Fruit fly (Drosophila melanogaster) whole organism, prepupa: Measurements from ENCODE around the gene UbcE2H.

Experiments
- CG10669 ChIP-seq: fragments of 200-800 bp; sonication (Bioruptor generic); optimal IDR thresholded peaks from 3 replicates; lab custom pipeline; 2018; ENCODE audit warnings: missing biosample characterization, mild to moderate bottlenecking, missing genetic modification characterization, moderate library complexity
- CG11762 ChIP-seq: fragments of 200-800 bp; sonication (Bioruptor generic); optimal IDR thresholded peaks from 3 replicates; lab custom pipeline; 2016; ENCODE audit warnings: missing biosample characterization, missing genetic modification characterization; ENCODE audit not compliant: insufficient read depth
- CG11902 ChIP-seq: fragments of 200-800 bp; sonication (Bioruptor generic); optimal IDR thresholded peaks from 3 replicates; lab custom pipeline; 2016; ENCODE audit warnings: missing biosample characterization, missing genetic modification characterization
- CG15336 ChIP-seq: fragments of 200-800 bp; sonication (Bioruptor generic); IDR thresholded peaks from 2 replicates; pipeline ENCODE4 v1.3.6; 2022; ENCODE audit warnings: missing biosample characterization, missing genetic modification characterization
- CG1621 ChIP-seq: fragments of 200-800 bp; sonication (Bioruptor generic); optimal IDR thresholded peaks from 3 replicates; lab custom pipeline; 2018; ENCODE audit warnings: missing biosample characterization, mild to moderate bottlenecking, missing genetic modification characterization
- CG16779 ChIP-seq: fragments of 200-800 bp; sonication (Bioruptor generic); optimal IDR thresholded peaks from 3 replicates; lab custom pipeline; 2017; ENCODE audit warnings: missing biosample characterization, mild to moderate bottlenecking, missing genetic modification characterization
- CG32006 ChIP-seq: fragments of 200-800 bp; sonication (Bioruptor generic); optimal IDR thresholded peaks from 3 replicates; lab custom pipeline; 2017; ENCODE audit warnings: missing biosample characterization, mild to moderate bottlenecking, missing genetic modification characterization
- CG34406 ChIP-seq: fragments of 200-800 bp; sonication (Bioruptor generic); optimal IDR thresholded peaks from 3 replicates; lab custom pipeline; 2016; ENCODE audit warnings: missing biosample characterization, missing genetic modification characterization
- CG3919 ChIP-seq: fragments of 200-800 bp; sonication (Bioruptor generic); optimal IDR thresholded peaks from 3 replicates; lab custom pipeline; 2016; ENCODE audit warnings: missing biosample characterization, missing genetic modification characterization
- CG6163 ChIP-seq: fragments of 200-800 bp; sonication (Bioruptor generic); IDR thresholded peaks from 3 replicates; pipeline ENCODE4 v1.3.6; 2022; ENCODE audit warnings: missing biosample characterization, missing genetic modification characterization
- CG6792 ChIP-seq: fragments of 200-800 bp; sonication (Bioruptor generic); optimal IDR thresholded peaks from 3 replicates; lab custom pipeline; 2016; ENCODE audit warnings: missing biosample characterization, missing genetic modification characterization
- CG6808 ChIP-seq: fragments of 200-800 bp; sonication (Bioruptor generic); optimal IDR thresholded peaks from 3 replicates; lab custom pipeline; 2017; ENCODE audit warnings: missing biosample characterization, missing genetic modification characterization, mild to moderate bottlenecking, moderate library complexity, missing genetic modification reagents
- CG6854 ChIP-seq: fragments of 200-800 bp; sonication (Bioruptor generic); optimal IDR thresholded peaks from 2 replicates; lab custom pipeline; 2017; ENCODE audit warnings: missing biosample characterization, mild to moderate bottlenecking, missing genetic modification characterization
- CG7368 ChIP-seq: fragments of 200-800 bp; sonication (Bioruptor generic); optimal IDR thresholded peaks from 3 replicates; lab custom pipeline; 2016; ENCODE audit warnings: missing biosample characterization, missing genetic modification characterization
- CG8119 ChIP-seq: fragments of 200-800 bp; sonication (Bioruptor generic); IDR thresholded peaks from 3 replicates; pipeline ENCODE4 v1.3.6; 2022; ENCODE audit warnings: missing biosample characterization, missing genetic modification characterization
- CG8632 ChIP-seq: fragments of 200-800 bp; sonication (Bioruptor generic); optimal IDR thresholded peaks from 3 replicates; lab custom pipeline; 2016; ENCODE audit warnings: missing biosample characterization, missing genetic modification characterization
- CG9139 ChIP-seq: fragments of 200-800 bp; sonication (Bioruptor generic); optimal IDR thresholded peaks from 3 replicates; lab custom pipeline; 2017; ENCODE audit warnings: missing biosample characterization, mild to moderate bottlenecking, missing genetic modification characterization
- Eip75B ChIP-seq: fragments of 200-800 bp; sonication (Bioruptor generic); optimal IDR thresholded peaks from 3 replicates; lab custom pipeline; 2016; ENCODE audit warnings: missing biosample characterization, missing genetic modification characterization
- Eip78C ChIP-seq: fragments of 200-800 bp; sonication (Bioruptor generic); peaks from one replicate; lab custom pipeline; 2016; ENCODE audit warnings: missing biosample characterization, missing genetic modification characterization
- Eip93F ChIP-seq: fragments of 200-800 bp; sonication (Bioruptor generic); optimal IDR thresholded peaks from 2 replicates; lab custom pipeline; 2016; ENCODE audit warnings: missing biosample characterization, mild to moderate bottlenecking, missing genetic modification characterization
- Ets21C ChIP-seq: fragments of 200-800 bp; sonication (Bioruptor generic); optimal IDR thresholded peaks from 3 replicates; lab custom pipeline; 2016; ENCODE audit warnings: missing biosample characterization, missing genetic modification characterization
- Gug ChIP-seq: fragments of 200-800 bp; sonication (Bioruptor generic); IDR thresholded peaks from 2 replicates; pipeline ENCODE4 v1.3.6; 2022; ENCODE audit warnings: missing biosample characterization, missing genetic modification characterization
- Hr4 ChIP-seq: fragments of 200-800 bp; sonication (Bioruptor generic); optimal IDR thresholded peaks from 3 replicates; lab custom pipeline; 2016; ENCODE audit warnings: missing biosample characterization, missing genetic modification characterization
- Met ChIP-seq: fragments of 200-800 bp; sonication (Bioruptor generic); optimal IDR thresholded peaks from 3 replicates; lab custom pipeline; 2016; ENCODE audit warnings: missing biosample characterization, missing genetic modification characterization
- OdsH ChIP-seq: fragments of 200-800 bp; sonication (Bioruptor generic); optimal IDR thresholded peaks from 3 replicates; lab custom pipeline; 2016; ENCODE audit warnings: missing biosample characterization, missing genetic modification characterization
- Smox ChIP-seq: fragments of 200-800 bp; sonication (Bioruptor generic); optimal IDR thresholded peaks from 3 replicates; lab custom pipeline; 2016; ENCODE audit warnings: missing biosample characterization, missing genetic modification characterization
- Sox102F ChIP-seq: fragments of 200-800 bp; sonication (Bioruptor generic); optimal IDR thresholded peaks from 2 replicates; lab custom pipeline; 2016; ENCODE audit warnings: missing biosample characterization, mild to moderate bottlenecking, missing genetic modification characterization
- Sox14 ChIP-seq: fragments of 200-800 bp; sonication (Bioruptor generic); optimal IDR thresholded peaks from 3 replicates; lab custom pipeline; 2016; ENCODE audit warnings: missing biosample characterization, missing genetic modification characterization
- Sox15 ChIP-seq: fragments of 200-800 bp; sonication (Bioruptor generic); optimal IDR thresholded peaks from 3 replicates; lab custom pipeline; 2016; ENCODE audit warnings: missing biosample characterization, missing genetic modification characterization
- achi ChIP-seq: fragments of 200-800 bp; sonication (Bioruptor generic); optimal IDR thresholded peaks from 3 replicates; lab custom pipeline; 2016; ENCODE audit warnings: missing biosample characterization, missing genetic modification characterization
- acj6 ChIP-seq: fragments of 200-800 bp; sonication (Bioruptor generic); optimal IDR thresholded peaks from 3 replicates; lab custom pipeline; 2016; ENCODE audit warnings: missing biosample characterization, missing genetic modification characterization
- dsx ChIP-seq: fragments of 200-800 bp; optimal IDR thresholded peaks from 3 replicates; lab custom pipeline; 2019; ENCODE audit warnings: missing biosample characterization, mild to moderate bottlenecking, missing genetic modification characterization, moderate library complexity; ENCODE audit not compliant: poor library complexity, severe bottlenecking
- eg ChIP-seq: fragments of 200-800 bp; sonication (Bioruptor generic); IDR thresholded peaks from 3 replicates; pipeline ENCODE4 v1.3.6; 2022; ENCODE audit warnings: missing biosample characterization, missing genetic modification characterization
- fd59A ChIP-seq: fragments of 200-800 bp; sonication (Bioruptor generic); optimal IDR thresholded peaks from 2 replicates; lab custom pipeline; 2017; ENCODE audit warnings: missing biosample characterization, mild to moderate bottlenecking, missing genetic modification characterization, missing genetic modification reagents
- fkh ChIP-seq: fragments of 200-800 bp; sonication (Bioruptor generic); optimal IDR thresholded peaks from 3 replicates; lab custom pipeline; 2017; ENCODE audit warnings: missing biosample characterization, mild to moderate bottlenecking, missing genetic modification characterization, moderate library complexity
- pdm3 ChIP-seq: fragments of 200-800 bp; sonication (Bioruptor generic); optimal IDR thresholded peaks from 3 replicates; lab custom pipeline; 2016; ENCODE audit warnings: missing biosample characterization, missing genetic modification characterization
- salr ChIP-seq, 2 experiments: fragments of 200-800 bp; sonication (Bioruptor generic); optimal IDR thresholded peaks; 3 replicates each; lab custom pipeline; 2016 to 2018; ENCODE audit warnings: missing biosample characterization in 2 of 2, missing genetic modification characterization in 2 of 2, mild to moderate bottlenecking in 1 of 2
- ss ChIP-seq, 2 experiments: fragments of 200-800 bp; sonication (Bioruptor generic); optimal IDR thresholded peaks; 2 replicates in 1 of 2; 3 replicates in 1 of 2; lab custom pipeline; 2017 to 2018; ENCODE audit warnings: mild to moderate bottlenecking in 2 of 2, missing biosample characterization in 2 of 2, missing genetic modification characterization in 2 of 2, moderate library complexity in 1 of 2
- svp ChIP-seq: fragments of 200-800 bp; sonication (Bioruptor generic); peaks from one replicate; lab custom pipeline; 2016; ENCODE audit warnings: missing biosample characterization, missing genetic modification characterization
- topi ChIP-seq: fragments of 200-800 bp; sonication (Bioruptor generic); optimal IDR thresholded peaks from 3 replicates; lab custom pipeline; 2016; ENCODE audit warnings: missing biosample characterization, missing genetic modification characterization
- vri ChIP-seq: fragments of 200-800 bp; sonication (Bioruptor generic); optimal IDR thresholded peaks from 3 replicates; lab custom pipeline; 2016; ENCODE audit warnings: missing biosample characterization, mild to moderate bottlenecking, missing genetic modification characterization

UbcE2H gene

dm6 chrX:8060921-8061270 lies 33.0 kb downstream of the UbcE2H start:
- TF ChIP-seq Sox102F: peak; percentile 15
- TF ChIP-seq svp: peak; percentile 61
- TF ChIP-seq Eip93F (GFP tag; lab: Kevin White, UChicago): peak; percentile 62
- peak; percentile 27 for TF ChIP-seq fkh (GFP tag; lab: Kevin White, UChicago)
- peak; percentile 75 for TF ChIP-seq CG6163
- TF ChIP-seq CG32006 (GFP tag; lab: Kevin White, UChicago): peak; percentile 8
- no peak for TF ChIP-seq CG9139
- TF ChIP-seq CG1621 (tag; lab: Kevin White, UChicago): peak; percentile 16
- TF ChIP-seq CG8632 (GFP tag; lab: Kevin White, UChicago): no peak
- TF ChIP-seq CG7368 (GFP tag; lab: Kevin White, UChicago): no peak
- TF ChIP-seq Hr4 (GFP tag; lab: Kevin White, UChicago): no peak
- TF ChIP-seq CG6808 (GFP tag; lab: Kevin White, UChicago): peak; percentile 15
- TF ChIP-seq ss (GFP tag; optimal IDR thresholded peaks at IDR 0.05; lab: Kevin White, UChicago): peak; percentile 1 to 38
- peak; percentile 54; the same call in 1 of the 2 replicates for TF ChIP-seq CG15336 (GFP tag; lab: Robert Waterston, UW)
- peak; percentile 29; the same call in 1 of the 3 replicates for TF ChIP-seq eg
- TF ChIP-seq Eip78C (GFP tag; lab: Kevin White, UChicago): peak; percentile 82

dm6 chrX:8060148-8060920 lies 33.5 kb downstream of the UbcE2H start:
- TF ChIP-seq Met (GFP tag; lab: Kevin White, UChicago): peak; percentile 1
- TF ChIP-seq Smox (GFP tag; lab: Kevin White, UChicago): no peak
- 0 out of 3 replicates have a peak, but pooled peaks have one; percentile 37 for TF ChIP-seq CG8119
- peak in 1 of 2 experiments; percentile 17 for TF ChIP-seq ss (GFP tag; optimal IDR thresholded peaks at IDR 0.05; lab: Kevin White, UChicago)
- TF ChIP-seq CG6163: peak; percentile 21; the same call in 1 of the 3 replicates
- TF ChIP-seq CG32006 (GFP tag; lab: Kevin White, UChicago): peak; percentile 12
- no peak for TF ChIP-seq fd59A (GFP tag; lab: Kevin White, UChicago)
- TF ChIP-seq svp: peak; percentile 84
- TF ChIP-seq Sox14 (GFP tag; lab: Kevin White, UChicago): peak; percentile 51
- TF ChIP-seq Eip78C (GFP tag; lab: Kevin White, UChicago): peak; percentile 53
- TF ChIP-seq pdm3: peak; percentile 21
- no peak for TF ChIP-seq OdsH (GFP tag; lab: Kevin White, UChicago)
- TF ChIP-seq fkh (GFP tag; lab: Kevin White, UChicago): no peak
- TF ChIP-seq Gug (GFP tag; lab: Robert Waterston, UW): 0 out of 2 replicates have a peak, but pooled peaks have one; percentile 11
- TF ChIP-seq, all 60 proteins: peak for 10

- TF ChIP-seq CG7368 (GFP tag; lab: Kevin White, UChicago) (no peak), CG11762 (GFP tag; lab: Kevin White, UChicago) (no peak), acj6 (GFP tag; lab: Kevin White, UChicago) (no peak), Sox15 (GFP tag; lab: Kevin White, UChicago) (no peak), CG6163 (0 out of 3 replicates have a peak, but pooled peaks have one; percentile 14), dsx (no peak), Sox14 (GFP tag; lab: Kevin White, UChicago) (no peak)
- TF ChIP-seq, all 60 proteins: peak for 1
Measured at dm6 chrX:8059629-8060028, 34.2 kb downstream of the UbcE2H start.

- no peak for TF ChIP-seq CG3919
- no peak for TF ChIP-seq CG8632 (GFP tag; lab: Kevin White, UChicago)
- no peak for TF ChIP-seq OdsH (GFP tag; lab: Kevin White, UChicago)
- TF ChIP-seq fd59A (GFP tag; lab: Kevin White, UChicago): no peak
- TF ChIP-seq CG8119: peak; percentile 62
- TF ChIP-seq CG11762 (GFP tag; lab: Kevin White, UChicago): no peak
- TF ChIP-seq achi (GFP tag; lab: Kevin White, UChicago): no peak
- peak; percentile 24 to 49 for TF ChIP-seq ss (GFP tag; optimal IDR thresholded peaks at IDR 0.05; lab: Kevin White, UChicago)
- TF ChIP-seq Sox15 (GFP tag; lab: Kevin White, UChicago): no peak
- no peak for TF ChIP-seq topi (GFP tag; lab: Kevin White, UChicago)
- peak; percentile 85 for TF ChIP-seq vri (GFP tag; lab: Kevin White, UChicago)
- TF ChIP-seq CG34406: peak; percentile 19
- TF ChIP-seq CG6792 (GFP tag; lab: Kevin White, UChicago): no peak
- no peak for TF ChIP-seq CG10669 (GFP tag; lab: Kevin White, UChicago)
- TF ChIP-seq CG11902: no peak
- TF ChIP-seq Ets21C (GFP tag; lab: Kevin White, UChicago): no peak
- TF ChIP-seq salr (GFP tag; optimal IDR thresholded peaks at IDR 0.05; lab: Kevin White, UChicago): no peak
- TF ChIP-seq CG6163: peak; percentile 67; the same call in 2 of the 3 replicates
- no peak for TF ChIP-seq Hr4 (GFP tag; lab: Kevin White, UChicago)
- no peak for TF ChIP-seq CG16779 (tag; lab: Kevin White, UChicago)
- peak; percentile 17 for TF ChIP-seq Sox14 (GFP tag; lab: Kevin White, UChicago)
- TF ChIP-seq Eip75B (GFP tag; lab: Kevin White, UChicago): peak; percentile 12
- TF ChIP-seq CG6808 (GFP tag; lab: Kevin White, UChicago): no peak
- TF ChIP-seq CG1621 (tag; lab: Kevin White, UChicago): peak; percentile 24
- no peak for TF ChIP-seq CG9139
- no peak for TF ChIP-seq CG6854 (GFP tag; lab: Kevin White, UChicago)
Measured at dm6 chrX:8058446-8058900, 35.4 kb downstream of the UbcE2H start.
